Worm (Caenorhabditis elegans): Measurements from ENCODE around the gene nspg-13.

DNA sequence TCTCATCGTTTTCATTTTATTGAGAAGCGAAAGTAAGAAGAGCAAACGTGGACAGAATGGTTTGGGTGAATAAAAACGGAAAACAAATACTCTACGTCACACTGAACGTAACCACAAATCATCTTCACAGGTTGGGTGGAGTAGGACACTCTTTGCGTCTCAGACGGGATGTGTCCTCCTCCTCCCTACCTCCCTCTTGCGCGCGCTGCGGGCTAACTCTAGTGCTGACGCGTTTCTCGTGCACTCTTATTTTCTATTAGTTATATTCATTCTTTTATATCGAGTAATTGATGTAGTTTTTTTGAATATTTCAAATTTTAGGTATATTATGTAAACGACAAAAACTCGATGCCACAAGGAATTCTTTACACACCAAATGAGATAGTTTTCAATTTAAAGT is 11.0 kb upstream of the nspg-13 start, which contains the start of gene Y34B4A.7:
- TF ChIP-seq tab-1 (GFP tag; IDR thresholded peaks at IDR 0.05), result no peak
- TF ChIP-seq ztf-29 (GFP tag; IDR thresholded peaks at IDR 0.05), result no peak
- no peak; the same call in 1 of the 2 replicates for TF ChIP-seq flt-1 (GFP tag; IDR thresholded peaks at IDR 0.05)
- no peak for TF ChIP-seq ztf-23 (GFP tag; IDR thresholded peaks at IDR 0.05)
- TF ChIP-seq T22C8.4 (GFP tag; IDR thresholded peaks at IDR 0.05), result no peak
- TF ChIP-seq cog-1 (tag; optimal IDR thresholded peaks at IDR 0.05), result peak; percentile 10
- no peak for TF ChIP-seq med-1 (GFP tag; optimal IDR thresholded peaks at IDR 0.05; ENCODE audit: insufficient read depth)
